Worm (Caenorhabditis elegans) whole organism, early embryonic: ENCODE data around the gene nhr-269.
A peak's percentile ranks its signal among the peaks of the same experiment; 100 is the strongest.
"Not testable (repeated sequence)": the region's sequence is repeated elsewhere in the genome, so short reads cannot be mapped to it uniquely, and the experiment has no call there.

Experiments
- F13C5.2 ChIP-seq: sonication (generic microtip); optimal IDR thresholded peaks from 2 replicates; lab custom pipeline; 2017; ENCODE audit warnings: mild to moderate bottlenecking, missing genetic modification characterization, inconsistent platforms, missing compliant biosample characterization
- flt-1 ChIP-seq: fragments of 200-800 bp; sonication (Bioruptor generic); IDR thresholded peaks from 2 replicates; pipeline ENCODE4 v1.3.6; 2022; ENCODE audit warnings: missing genetic modification characterization, missing compliant biosample characterization
- hmbx-1 ChIP-seq: sonication (generic microtip); optimal IDR thresholded peaks from 2 replicates; lab custom pipeline; 2016; ENCODE audit warnings: mild to moderate bottlenecking, missing genetic modification characterization, missing compliant biosample characterization
- hmg-4 ChIP-seq: fragments of 200-800 bp; sonication (Bioruptor generic); optimal IDR thresholded peaks from 2 replicates; lab custom pipeline; 2018; ENCODE audit warnings: mild to moderate bottlenecking, missing genetic modification characterization, missing compliant biosample characterization
- pes-1 ChIP-seq: fragments of 200-800 bp; sonication (Bioruptor generic); IDR thresholded peaks from 2 replicates; pipeline ENCODE4 v1.3.6; 2022; ENCODE audit warnings: missing genetic modification reagents, missing genetic modification characterization, missing compliant biosample characterization
- tbx-11 ChIP-seq: fragments of 200-800 bp; sonication (Bioruptor generic); IDR thresholded peaks from 2 replicates; pipeline ENCODE4 v1.3.6; 2022; ENCODE audit warnings: missing genetic modification characterization, missing compliant biosample characterization
- tbx-37 ChIP-seq: fragments of 200-800 bp; sonication (Bioruptor generic); conservative IDR thresholded peaks from 2 replicates; pipeline ENCODE4 v1.3.6; 2022; ENCODE audit warnings: missing genetic modification reagents, missing genetic modification characterization, missing compliant biosample characterization

The nhr-269 gene

DNA sequence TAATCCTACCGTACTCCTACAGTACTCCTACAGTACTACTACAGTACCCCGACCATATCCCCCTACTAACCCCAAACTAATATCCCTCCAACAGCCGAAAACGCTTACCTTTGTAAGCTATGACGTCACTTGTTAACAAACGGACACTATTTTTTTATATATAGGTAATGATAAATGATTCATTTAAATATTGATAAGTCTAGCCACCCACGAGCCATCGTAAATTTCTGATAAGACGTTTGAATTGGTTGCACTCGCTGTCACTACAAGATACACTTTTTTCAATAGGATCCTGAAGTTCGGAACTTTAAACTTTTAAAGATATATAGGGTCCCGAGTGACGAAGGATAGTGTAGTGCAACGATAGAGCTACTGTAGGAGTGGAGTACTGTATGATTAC, 47.0 kb downstream of the nhr-269 start, which contains the start of gene nhr-247:
nhr-247 (plus strand) TSS at position 330 of the 400 bp plus-strand sequence.
- not testable (repeated sequence) for TF ChIP-seq F13C5.2; tbx-37 (GFP tag; lab: Robert Waterston, UW); flt-1 (GFP tag; lab: Robert Waterston, UW)

DNA sequence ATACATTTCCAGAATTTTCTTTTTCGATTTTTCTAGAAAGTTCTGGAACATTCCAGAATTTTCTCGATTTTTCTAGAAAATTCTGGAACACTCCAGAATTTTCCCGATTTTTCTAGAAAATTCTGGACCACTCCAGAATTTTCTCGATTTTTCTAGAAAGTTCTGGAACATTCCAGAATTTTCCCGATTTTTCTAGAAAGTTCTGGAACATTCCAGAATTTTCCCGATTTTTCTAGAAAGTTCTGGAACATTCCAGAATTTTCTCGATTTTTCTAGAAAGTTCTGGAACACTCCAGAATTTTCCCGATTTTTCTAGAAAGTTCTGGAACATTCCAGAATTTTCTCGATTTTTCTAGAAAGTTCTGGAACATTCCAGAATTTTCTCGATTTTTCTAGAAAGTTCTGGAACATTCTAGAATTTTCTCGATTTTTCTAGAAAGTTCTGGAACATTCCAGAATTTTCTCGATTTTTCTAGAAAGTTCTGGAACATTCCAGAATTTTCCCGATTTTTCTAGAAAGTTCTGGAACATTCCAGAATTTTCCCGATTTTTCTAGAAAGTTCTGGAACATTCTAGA, 48.8 kb downstream of the nhr-269 start:
- TF ChIP-seq pes-1 (GFP tag; lab: Robert Waterston, UW) (peak; percentile 64), flt-1 (GFP tag; lab: Robert Waterston, UW) (peak; percentile 51; the same call in 1 of the 2 replicates)

ce11 chrV:15318638-15319037, 51.0 kb downstream of the nhr-269 start, which contains the start of gene nhr-291:
TSS of gene nhr-291 (plus strand) at chrV:15318961.
- TF ChIP-seq tbx-11 (no peak), F13C5.2 (no peak), hmbx-1 (no peak), hmg-4 (GFP tag; lab: Kevin White, UChicago) (no peak), flt-1 (GFP tag; lab: Robert Waterston, UW) (no peak)
